Fruit fly (Drosophila melanogaster) whole organism, embryonic: ENCODE measurements around the gene CG42828.

Source experiments
- Abd-B ChIP-seq: fragments of 200-800 bp; sonication (Bioruptor generic); optimal IDR thresholded peaks from 2 replicates; lab custom pipeline; 2018; ENCODE audit warnings: missing biosample characterization, mild to moderate bottlenecking, missing genetic modification characterization, moderate library complexity
- B-H2 ChIP-seq: fragments of 200-800 bp; sonication (Bioruptor generic); optimal IDR thresholded peaks from 2 replicates; lab custom pipeline; 2018; ENCODE audit warnings: missing biosample characterization, mild to moderate bottlenecking, missing genetic modification characterization
- Blimp-1 ChIP-seq: fragments of 200-800 bp; sonication (Bioruptor generic); optimal IDR thresholded peaks from 3 replicates; lab custom pipeline; 2018; ENCODE audit warnings: missing biosample characterization, missing genetic modification characterization, mild to moderate bottlenecking, moderate library complexity, missing genetic modification reagents
- CG1024 ChIP-seq: fragments of 200-800 bp; sonication (Bioruptor generic); IDR thresholded peaks from 2 replicates; pipeline ENCODE4 v1.3.6; 2022; ENCODE audit warnings: missing biosample characterization, missing genetic modification characterization
- CG11085 ChIP-seq: fragments of 200-800 bp; sonication (Bioruptor generic); IDR thresholded peaks from 2 replicates; pipeline ENCODE4 v1.3.6; 2022; ENCODE audit warnings: missing biosample characterization, missing genetic modification characterization
- CG11696 ChIP-seq: fragments of 200-800 bp; sonication (Bioruptor generic); IDR thresholded peaks from 2 replicates; pipeline ENCODE4 v1.3.6; 2022; ENCODE audit warnings: missing biosample characterization, missing genetic modification characterization
- CG12071 ChIP-seq: fragments of 200-800 bp; sonication (Bioruptor generic); optimal IDR thresholded peaks from 3 replicates; lab custom pipeline; 2018; ENCODE audit warnings: missing biosample characterization, mild to moderate bottlenecking, missing genetic modification characterization
- CG12104 ChIP-seq: fragments of 200-800 bp; sonication (Bioruptor generic); optimal IDR thresholded peaks from 3 replicates; lab custom pipeline; 2016; ENCODE audit warnings: missing biosample characterization, missing genetic modification characterization
- CG13775 ChIP-seq: fragments of 200-800 bp; sonication (Bioruptor generic); optimal IDR thresholded peaks from 3 replicates; lab custom pipeline; 2017; ENCODE audit warnings: missing biosample characterization, mild to moderate bottlenecking, missing genetic modification characterization
- CG14860 ChIP-seq: fragments of 200-800 bp; sonication (Bioruptor generic); IDR thresholded peaks from 3 replicates; pipeline ENCODE4 v1.3.6; 2022; ENCODE audit warnings: missing biosample characterization, missing genetic modification characterization; ENCODE audit not compliant: partially characterized antibody
- CG15269 ChIP-seq: fragments of 200-800 bp; sonication (Bioruptor generic); optimal IDR thresholded peaks from 2 replicates; lab custom pipeline; 2018; ENCODE audit warnings: missing biosample characterization, mild to moderate bottlenecking, missing genetic modification characterization, moderate library complexity
- CG17186 ChIP-seq: fragments of 200-800 bp; sonication (Bioruptor generic); optimal IDR thresholded peaks from 3 replicates; lab custom pipeline; 2017; ENCODE audit warnings: missing biosample characterization, missing genetic modification reagents, missing genetic modification characterization
- CG17568 ChIP-seq: fragments of 200-800 bp; sonication (Bioruptor generic); optimal IDR thresholded peaks from 2 replicates; lab custom pipeline; 2018; ENCODE audit warnings: missing biosample characterization, mild to moderate bottlenecking, missing genetic modification characterization, moderate library complexity
- CG17612 ChIP-seq: fragments of 200-800 bp; sonication (Bioruptor generic); IDR thresholded peaks from 2 replicates; pipeline ENCODE4 v1.3.6; 2022; ENCODE audit warnings: missing biosample characterization, missing genetic modification characterization
- CG17802 ChIP-seq: fragments of 200-800 bp; sonication (Bioruptor generic); optimal IDR thresholded peaks from 2 replicates; lab custom pipeline; 2018; ENCODE audit warnings: missing biosample characterization, mild to moderate bottlenecking, missing genetic modification characterization, moderate library complexity
- CG3407 ChIP-seq: fragments of 200-800 bp; sonication (Bioruptor generic); optimal IDR thresholded peaks from 2 replicates; lab custom pipeline; 2018; ENCODE audit warnings: missing biosample characterization, mild to moderate bottlenecking, missing genetic modification characterization
- CG4820 ChIP-seq: fragments of 200-800 bp; sonication (Bioruptor generic); optimal IDR thresholded peaks from 3 replicates; lab custom pipeline; 2016; ENCODE audit warnings: missing biosample characterization, missing genetic modification characterization
- CG6254 ChIP-seq: fragments of 200-800 bp; sonication (Bioruptor generic); optimal IDR thresholded peaks from 3 replicates; lab custom pipeline; 2017; ENCODE audit warnings: mild to moderate bottlenecking, missing biosample characterization, missing genetic modification reagents, missing genetic modification characterization
- CG7271 ChIP-seq: fragments of 200-800 bp; sonication (Bioruptor generic); optimal IDR thresholded peaks from 2 replicates; lab custom pipeline; 2018; ENCODE audit warnings: missing biosample characterization, mild to moderate bottlenecking, missing genetic modification characterization, moderate library complexity
- CG7963 ChIP-seq: fragments of 200-800 bp; sonication (Bioruptor generic); IDR thresholded peaks from 3 replicates; pipeline ENCODE4 v1.3.6; 2022; ENCODE audit warnings: missing biosample characterization, missing genetic modification characterization; ENCODE audit not compliant: partially characterized antibody
- CG8478 ChIP-seq: fragments of >200 bp; optimal IDR thresholded peaks from 2 replicates; lab custom pipeline; 2018
- CG9797 ChIP-seq: fragments of 200-800 bp; sonication (Bioruptor generic); optimal IDR thresholded peaks from 3 replicates; lab custom pipeline; 2018; ENCODE audit warnings: missing biosample characterization, mild to moderate bottlenecking, missing genetic modification characterization
- Dp ChIP-seq: fragments of 200-800 bp; sonication (Bioruptor generic); optimal IDR thresholded peaks from 2 replicates; lab custom pipeline; 2018; ENCODE audit warnings: missing biosample characterization, mild to moderate bottlenecking, missing genetic modification characterization, moderate library complexity
- Eip74EF ChIP-seq, 2 experiments: fragments of 200-800 bp in 1 of 2; fragments of >200 bp in 1 of 2; sonication (Bioruptor generic) in 1 of 2; optimal IDR thresholded peaks; 2 replicates each; lab custom pipeline; 2017 to 2019; ENCODE audit warnings: missing biosample characterization in 2 of 2, missing genetic modification characterization in 2 of 2, mild to moderate bottlenecking in 1 of 2, moderate library complexity in 1 of 2
- Jarid2 ChIP-seq: fragments of 200-800 bp; sonication (Bioruptor generic); optimal IDR thresholded peaks from 3 replicates; lab custom pipeline; 2017; ENCODE audit warnings: mild to moderate bottlenecking, missing biosample characterization, missing genetic modification reagents, missing genetic modification characterization
- Mad ChIP-seq: fragments of 200-800 bp; sonication (Bioruptor generic); optimal IDR thresholded peaks from 2 replicates; lab custom pipeline; 2016; ENCODE audit warnings: missing biosample characterization, missing genetic modification characterization
- NFAT ChIP-seq: fragments of 200-800 bp; sonication (Bioruptor generic); IDR thresholded peaks from 2 replicates; pipeline ENCODE4 v1.3.6; 2022; ENCODE audit warnings: missing biosample characterization, missing genetic modification characterization
- Oaz ChIP-seq: fragments of 200-800 bp; sonication (Bioruptor generic); IDR thresholded peaks from 2 replicates; pipeline ENCODE4 v1.3.6; 2022; ENCODE audit warnings: missing biosample characterization, missing genetic modification characterization
- Optix ChIP-seq: fragments of 200-800 bp; sonication (Bioruptor generic); IDR thresholded peaks from 3 replicates; pipeline ENCODE4 v1.3.6; 2022; ENCODE audit warnings: missing biosample characterization, missing genetic modification characterization
- Side ChIP-seq: fragments of 200-800 bp; sonication (Bioruptor generic); optimal IDR thresholded peaks from 2 replicates; lab custom pipeline; 2016; ENCODE audit warnings: missing biosample characterization, missing genetic modification characterization
- Xbp1 ChIP-seq: fragments of 200-800 bp; sonication (Bioruptor generic); optimal IDR thresholded peaks from 3 replicates; lab custom pipeline; 2016; ENCODE audit warnings: missing biosample characterization, mild to moderate bottlenecking, missing genetic modification characterization
- aop ChIP-seq: fragments of 200-800 bp; sonication (Bioruptor generic); IDR thresholded peaks from 2 replicates; pipeline ENCODE4 v1.3.6; 2022; ENCODE audit warnings: missing biosample characterization, missing genetic modification characterization
- ap ChIP-seq: fragments of 200-800 bp; sonication (Bioruptor generic); IDR thresholded peaks from 2 replicates; pipeline ENCODE4 v1.3.6; 2022; ENCODE audit warnings: missing biosample characterization, missing genetic modification characterization
- bab2 ChIP-seq: fragments of 200-800 bp; sonication (Bioruptor generic); optimal IDR thresholded peaks from 2 replicates; lab custom pipeline; 2016; ENCODE audit warnings: missing biosample characterization, missing genetic modification characterization
- bbx ChIP-seq: fragments of 200-800 bp; sonication (Bioruptor generic); IDR thresholded peaks from 2 replicates; pipeline ENCODE4 v1.3.6; 2022; ENCODE audit warnings: missing biosample characterization, missing genetic modification characterization; ENCODE audit not compliant: partially characterized antibody
- bcd ChIP-seq: fragments of 200-800 bp; sonication (Bioruptor generic); optimal IDR thresholded peaks from 2 replicates; lab custom pipeline; 2017; ENCODE audit warnings: missing biosample characterization, mild to moderate bottlenecking, missing genetic modification characterization
- croc ChIP-seq: fragments of 200-800 bp; sonication (Bioruptor generic); conservative IDR thresholded peaks from 3 replicates; pipeline ENCODE4 v1.3.6; 2022; ENCODE audit warnings: missing biosample characterization, missing genetic modification characterization
- cwo ChIP-seq: fragments of 200-800 bp; sonication (Bioruptor generic); optimal IDR thresholded peaks from 3 replicates; lab custom pipeline; 2017; ENCODE audit warnings: missing biosample characterization, missing genetic modification characterization, mild to moderate bottlenecking, moderate library complexity, missing genetic modification reagents
- da ChIP-seq: fragments of 200-800 bp; sonication (Bioruptor generic); optimal IDR thresholded peaks from 2 replicates; lab custom pipeline; 2016; ENCODE audit warnings: missing biosample characterization, missing genetic modification characterization
- fd64A ChIP-seq: fragments of 200-800 bp; sonication (Bioruptor generic); optimal IDR thresholded peaks from 3 replicates; lab custom pipeline; 2018; ENCODE audit warnings: missing biosample characterization, mild to moderate bottlenecking, missing genetic modification characterization
- hbn ChIP-seq: fragments of 200-800 bp; sonication (Bioruptor generic); IDR thresholded peaks from 2 replicates; pipeline ENCODE4 v1.3.6; 2022; ENCODE audit warnings: missing biosample characterization, missing genetic modification characterization; ENCODE audit not compliant: partially characterized antibody
- hkb ChIP-seq, 2 experiments: fragments of 200-800 bp in 1 of 2; fragments of >200 bp in 1 of 2; sonication (Bioruptor generic) in 1 of 2; IDR thresholded peaks in 1 of 2; optimal IDR thresholded peaks in 1 of 2; 2 replicates each; pipeline versions ENCODE4 v1.3.6 to Lab custom; 2017 to 2022; ENCODE audit warnings: missing biosample characterization in 1 of 2, missing genetic modification characterization in 1 of 2
- hth ChIP-seq: fragments of >200 bp; optimal IDR thresholded peaks from 2 replicates; lab custom pipeline; 2017; ENCODE audit warnings: inconsistent platforms
- nom ChIP-seq: fragments of 200-800 bp; sonication (Bioruptor generic); optimal IDR thresholded peaks from 2 replicates; lab custom pipeline; 2017; ENCODE audit warnings: missing biosample characterization, missing genetic modification characterization, mild to moderate bottlenecking, moderate library complexity, missing genetic modification reagents
- otp ChIP-seq: fragments of 200-800 bp; sonication (Bioruptor generic); IDR thresholded peaks from 3 replicates; pipeline ENCODE4, ENCODE4 v1.3.6; 2022; ENCODE audit warnings: missing biosample characterization, missing genetic modification characterization
- pb ChIP-seq: fragments of 200-800 bp; sonication (Bioruptor generic); optimal IDR thresholded peaks from 3 replicates; lab custom pipeline; 2016; ENCODE audit warnings: missing biosample characterization, missing genetic modification characterization
- pzg ChIP-seq: fragments of 200-800 bp; sonication (Bioruptor generic); optimal IDR thresholded peaks from 3 replicates; lab custom pipeline; 2018; ENCODE audit warnings: missing biosample characterization, mild to moderate bottlenecking, missing genetic modification characterization, moderate library complexity
- shn ChIP-seq: fragments of 200-800 bp; sonication (Bioruptor generic); optimal IDR thresholded peaks from 3 replicates; lab custom pipeline; 2016; ENCODE audit warnings: missing biosample characterization, missing genetic modification characterization
- sima ChIP-seq: fragments of 200-800 bp; sonication (Bioruptor generic); optimal IDR thresholded peaks from 2 replicates; lab custom pipeline; 2016; ENCODE audit warnings: missing biosample characterization, missing genetic modification characterization
- unc-4 ChIP-seq: fragments of 200-800 bp; sonication (Bioruptor generic); IDR thresholded peaks from 2 replicates; pipeline ENCODE4 v1.3.6; 2022; ENCODE audit warnings: missing biosample characterization, missing genetic modification characterization; ENCODE audit not compliant: partially characterized antibody

CG42828 gene

dm6 chr3R:23356920-23357386, 16.6 kb upstream of the CG42828 start (continued):
- no peak for TF ChIP-seq pb (GFP tag; lab: Kevin White, UChicago)
- TF ChIP-seq CG4820 (GFP tag; lab: Kevin White, UChicago), result peak; percentile 51
- no peak for TF ChIP-seq aop (GFP tag; lab: Robert Waterston, UW)
- no peak for TF ChIP-seq CG9797
- TF ChIP-seq Eip74EF (GFP tag; optimal IDR thresholded peaks at IDR 0.05; lab: Kevin White, UChicago), result peak in 1 of 2 experiments; percentile 88
- TF ChIP-seq hbn (GFP tag; lab: Robert Waterston, UW), result no peak
- peak; percentile 62 for TF ChIP-seq cwo (GFP tag; lab: Kevin White, UChicago)
- TF ChIP-seq CG8478 (lab: Kevin White, UChicago), result no peak
- TF ChIP-seq Abd-B, result peak; percentile 81
- TF ChIP-seq unc-4 (GFP tag; lab: Robert Waterston, UW), result no peak
- TF ChIP-seq CG14860 (GFP tag; lab: Robert Waterston, UW), result no peak
- TF ChIP-seq nom (GFP tag; lab: Kevin White, UChicago), result peak; percentile 30
- TF ChIP-seq Dp (GFP tag; lab: Kevin White, UChicago), result no peak
- TF ChIP-seq hth (lab: Kevin White, UChicago), result no peak
- TF ChIP-seq sima (GFP tag; lab: Kevin White, UChicago), result no peak
- TF ChIP-seq Blimp-1, result peak; percentile 80
- TF ChIP-seq bbx (GFP tag; lab: Robert Waterston, UW), result no peak
- no peak for TF ChIP-seq CG17186
- peak; percentile 4 for TF ChIP-seq CG17802 (tag; lab: Kevin White, UChicago)
- no peak for TF ChIP-seq CG7963 (GFP tag; lab: Robert Waterston, UW)
- peak; percentile 58 for TF ChIP-seq Oaz (GFP tag; lab: Robert Waterston, UW)
- no peak for TF ChIP-seq fd64A (GFP tag; lab: Kevin White, UChicago)
- peak; percentile 60 for TF ChIP-seq croc (GFP tag; lab: Robert Waterston, UW)
- TF ChIP-seq Jarid2, result no peak
- peak; percentile 66 for TF ChIP-seq CG3407 (GFP tag; lab: Kevin White, UChicago)
- no peak for TF ChIP-seq Mad
- peak; percentile 16; the same call in 1 of the 2 replicates for TF ChIP-seq CG11085 (GFP tag; lab: Robert Waterston, UW)
- no peak for TF ChIP-seq CG12071 (GFP tag; lab: Kevin White, UChicago)
- TF ChIP-seq bab2 (GFP tag; lab: Kevin White, UChicago), result peak; percentile 11
- TF ChIP-seq da (GFP tag; lab: Kevin White, UChicago), result no peak
- TF ChIP-seq shn (GFP tag; lab: Kevin White, UChicago), result no peak
- no peak for TF ChIP-seq CG12104 (GFP tag; lab: Kevin White, UChicago)
- 0 out of 3 replicates have a peak, but pooled peaks have one; percentile 46 for TF ChIP-seq otp (GFP tag; lab: Robert Waterston, UW)
- peak; percentile 81 for TF ChIP-seq bcd (GFP tag; lab: Kevin White, UChicago)
- peak; percentile 69 for TF ChIP-seq ap (GFP tag; lab: Robert Waterston, UW)
- TF ChIP-seq CG11696, result peak; percentile 49
- TF ChIP-seq CG1024 (GFP tag; lab: Robert Waterston, UW), result peak; percentile 51; the same call in 1 of the 2 replicates
- no peak for TF ChIP-seq Optix (GFP tag; lab: Robert Waterston, UW)
- TF ChIP-seq B-H2, result peak; percentile 72
- no peak for TF ChIP-seq Side (GFP tag; lab: Kevin White, UChicago)
- TF ChIP-seq CG15269, result peak; percentile 97
- peak; percentile 82 for TF ChIP-seq Xbp1 (GFP tag; lab: Kevin White, UChicago)
- TF ChIP-seq pzg (GFP tag; lab: Kevin White, UChicago), result no peak
- peak; percentile 82 for TF ChIP-seq CG13775 (GFP tag; lab: Kevin White, UChicago)
- peak; percentile 35 for TF ChIP-seq CG6254 (GFP tag; lab: Kevin White, UChicago)
- no peak for TF ChIP-seq CG17568
- TF ChIP-seq CG17612, result no peak
- TF ChIP-seq NFAT (GFP tag; lab: Robert Waterston, UW), result peak; percentile 53
- peak; percentile 55 for TF ChIP-seq CG7271
- TF ChIP-seq hkb (optimal IDR thresholded peaks at IDR 0.05; lab: Kevin White, UChicago), result no peak
- TF ChIP-seq hkb (GFP tag; IDR thresholded peaks at IDR 0.05; lab: Robert Waterston, UW), result peak; percentile 84
